Fruit fly (Drosophila melanogaster): ENCODE results near the gene beg.

The beg gene

DNA sequence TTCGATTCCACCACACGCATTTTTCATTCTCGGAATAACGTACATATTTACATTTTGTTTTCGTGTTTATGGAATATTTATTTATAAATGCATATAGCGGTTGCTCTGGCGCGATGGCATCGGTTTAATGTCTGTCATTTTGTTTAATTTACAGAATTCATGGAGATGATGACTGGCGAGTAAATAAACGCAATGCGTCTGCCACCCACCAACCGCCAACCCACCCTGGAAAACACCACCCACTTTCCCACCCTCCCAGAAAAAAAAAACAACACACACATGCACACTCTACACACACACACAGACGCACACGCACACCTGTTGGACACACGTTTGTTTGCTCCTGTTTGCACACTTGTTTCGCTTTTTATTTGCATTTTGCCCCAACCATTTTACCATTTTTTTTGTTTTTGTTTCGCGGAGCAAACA is 12.4 kb downstream of the beg start (continued):
- TF ChIP-seq zen (tag; optimal IDR thresholded peaks at IDR 0.05) (no peak), caup (GFP tag; optimal IDR thresholded peaks at IDR 0.05; ENCODE audit: severe bottlenecking) (no peak), CG1603 (tag; optimal IDR thresholded peaks at IDR 0.05) (peak; percentile 44), luna (GFP tag; optimal IDR thresholded peaks at IDR 0.05) (no peak), dimm (GFP tag; IDR thresholded peaks at IDR 0.05) (no peak), Ets65A (GFP tag) (peak; percentile 39), vfl (GFP tag; optimal IDR thresholded peaks at IDR 0.05) (no peak), CG13424 (tag; optimal IDR thresholded peaks at IDR 0.05) (peak; percentile 38), Atf3 (GFP tag; optimal IDR thresholded peaks at IDR 0.05) (no peak), Nf-YB (GFP tag; optimal IDR thresholded peaks at IDR 0.05) (no peak), CG9215 (GFP tag; IDR thresholded peaks at IDR 0.05) (no peak), amos (GFP tag; IDR thresholded peaks at IDR 0.05; ENCODE audit: partially characterized antibody) (no peak), CrebB (tag; optimal IDR thresholded peaks at IDR 0.05) (peak; percentile 37), CG10959 (GFP tag; IDR thresholded peaks at IDR 0.05) (no peak), repo (GFP tag; optimal IDR thresholded peaks at IDR 0.05) (no peak), insv (GFP tag; optimal IDR thresholded peaks at IDR 0.05) (no peak), yki (optimal IDR thresholded peaks at IDR 0.05) (no peak), Bteb2 (GFP tag; optimal IDR thresholded peaks at IDR 0.05) (no peak), CG10321 (GFP tag; IDR thresholded peaks at IDR 0.05) (no peak), CG4730 (GFP tag; IDR thresholded peaks at IDR 0.05) (no peak), h (optimal IDR thresholded peaks at IDR 0.05) (no peak), tap (tag; optimal IDR thresholded peaks at IDR 0.05) (no peak), CG11398 (GFP tag; optimal IDR thresholded peaks at IDR 0.05) (no peak), CG18476 (GFP tag; optimal IDR thresholded peaks at IDR 0.05) (no peak), tx (GFP tag; optimal IDR thresholded peaks at IDR 0.05) (no peak), CG12071 (GFP tag; optimal IDR thresholded peaks at IDR 0.05) (peak; percentile 32), Xrp1 (GFP tag; IDR thresholded peaks at IDR 0.05) (peak; percentile 30; the same call in 1 of the 2 replicates), ap (GFP tag; IDR thresholded peaks at IDR 0.05) (no peak), Asciz (GFP tag; optimal IDR thresholded peaks at IDR 0.05) (peak; percentile 59), CG31365 (tag; optimal IDR thresholded peaks at IDR 0.05) (peak; percentile 22), MBD-R2 (GFP tag; IDR thresholded peaks at IDR 0.05) (0 out of 2 replicates have a peak, but pooled peaks have one; percentile 14), vvl (GFP tag; IDR thresholded peaks at IDR 0.05) (peak; percentile 46; the same call in 1 of the 2 replicates), gt (GFP tag; IDR thresholded peaks at IDR 0.05) (no peak), CG16815 (GFP tag; optimal IDR thresholded peaks at IDR 0.05) (no peak), esg (GFP tag; conservative IDR thresholded peaks at IDR 0.05) (no peak), Hr51 (GFP tag; optimal IDR thresholded peaks at IDR 0.05) (no peak), Abd-B (GFP tag; optimal IDR thresholded peaks at IDR 0.05) (no peak), sd (tag; optimal IDR thresholded peaks at IDR 0.05) (peak; percentile 60), Mes4 (GFP tag; optimal IDR thresholded peaks at IDR 0.05) (no peak), CG7963 (GFP tag; IDR thresholded peaks at IDR 0.05; ENCODE audit: partially characterized antibody) (no peak), toy (GFP tag; IDR thresholded peaks at IDR 0.05) (no peak), prd (optimal IDR thresholded peaks at IDR 0.05) (no peak), prd (GFP tag; IDR thresholded peaks at IDR 0.05) (no peak), her (GFP tag; optimal IDR thresholded peaks at IDR 0.05) (no peak), Mrtf (GFP tag; IDR thresholded peaks at IDR 0.05) (no peak), CG4820 (GFP tag; optimal IDR thresholded peaks at IDR 0.05) (peak; percentile 8), Side (GFP tag; optimal IDR thresholded peaks at IDR 0.05) (no peak), CkIIα-i1 (GFP tag; IDR thresholded peaks at IDR 0.05) (no peak), CG15696 (tag; optimal IDR thresholded peaks at IDR 0.05) (peak; percentile 9), slbo (GFP tag; IDR thresholded peaks at IDR 0.05) (no peak), CTCF (GFP tag; optimal IDR thresholded peaks at IDR 0.05) (no peak), CG3838 (GFP tag; optimal IDR thresholded peaks at IDR 0.05) (no peak), emc (GFP tag; optimal IDR thresholded peaks at IDR 0.05) (no peak), trem (tag; optimal IDR thresholded peaks at IDR 0.05) (no peak)

Data from whole organism, embryonic.